Worm (Caenorhabditis elegans) whole organism, early embryonic: Measurements from ENCODE around the gene ttr-42.

Experiments
- B0310.2 ChIP-seq: sonication (generic microtip); optimal IDR thresholded peaks from 2 replicates; lab custom pipeline; 2016; ENCODE audit warnings: mild to moderate bottlenecking, missing genetic modification characterization, missing compliant biosample characterization
- aly-1 ChIP-seq: sonication (generic microtip); optimal IDR thresholded peaks from 2 replicates; lab custom pipeline; 2016; ENCODE audit warnings: missing genetic modification characterization, missing compliant biosample characterization
- ama-1 ChIP-seq: fragments of 150-350 bp; optimal IDR thresholded peaks from 2 replicates; lab custom pipeline; 2014
- ceh-36 ChIP-seq: sonication (generic microtip); optimal IDR thresholded peaks from 2 replicates; lab custom pipeline; 2016; ENCODE audit warnings: missing genetic modification characterization, inconsistent platforms, missing compliant biosample characterization
- ets-7 ChIP-seq: sonication (generic microtip); optimal IDR thresholded peaks from 2 replicates; lab custom pipeline; 2016; ENCODE audit warnings: missing genotype, missing genetic modification characterization, missing compliant biosample characterization
- hnd-1 ChIP-seq: sonication (generic microtip); optimal IDR thresholded peaks from 2 replicates; lab custom pipeline; 2016; ENCODE audit warnings: missing genetic modification characterization, missing compliant biosample characterization
- pes-1 ChIP-seq: fragments of 200-800 bp; sonication (Bioruptor generic); IDR thresholded peaks from 2 replicates; pipeline ENCODE4 v1.3.6; 2022; ENCODE audit warnings: missing genetic modification reagents, missing genetic modification characterization, missing compliant biosample characterization
- tbx-37 ChIP-seq: fragments of 200-800 bp; sonication (Bioruptor generic); conservative IDR thresholded peaks from 2 replicates; pipeline ENCODE4 v1.3.6; 2022; ENCODE audit warnings: missing genetic modification reagents, missing genetic modification characterization, missing compliant biosample characterization

DNA sequence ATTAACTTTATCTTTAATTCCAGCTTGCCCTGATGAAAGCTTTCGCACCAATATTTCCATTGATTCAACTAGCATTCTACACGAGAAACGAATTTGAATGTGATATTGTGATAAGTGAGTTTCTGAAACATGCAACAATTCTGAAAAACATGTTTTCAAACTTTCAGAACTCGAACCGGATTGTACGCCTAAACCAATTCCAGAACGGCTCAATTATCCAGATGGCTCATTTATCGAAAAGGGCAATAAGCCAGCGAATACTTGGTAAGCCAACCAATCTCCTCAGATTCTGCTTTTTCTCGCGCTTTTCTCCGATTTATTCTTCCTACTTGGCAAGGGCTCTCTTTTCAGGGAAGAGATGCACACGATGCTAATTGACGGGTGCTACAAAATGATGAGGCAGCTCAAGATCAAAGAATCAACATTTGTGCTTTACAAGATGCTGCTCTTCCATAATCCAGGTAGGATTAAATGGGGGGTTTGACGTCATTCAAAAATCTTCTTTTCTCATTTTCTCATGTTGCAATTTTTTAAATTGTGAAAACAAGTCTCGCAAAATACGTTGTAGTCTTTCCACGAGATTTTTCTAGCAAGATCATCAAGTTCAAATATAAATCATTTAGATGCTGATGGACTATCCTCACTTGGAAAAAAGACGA lies 26.9 kb downstream of the ttr-42 start:
- TF ChIP-seq ama-1 (lab: Kevin White, UChicago) (no peak), hnd-1 (tag; lab: Kevin White, UChicago) (no peak), aly-1 (tag; lab: Kevin White, UChicago) (no peak), B0310.2 (no peak), tbx-37 (no peak), ceh-36 (tag; lab: Kevin White, UChicago) (no peak), ets-7 (tag; lab: Kevin White, UChicago) (no peak), pes-1 (GFP tag; lab: Robert Waterston, UW) (no peak)
